Worm (Caenorhabditis elegans) whole organism, L4 larva: ENCODE results near the gene nhr-285.
"Not testable (repeated sequence)": the region's sequence is repeated elsewhere in the genome, so short reads cannot be mapped to it uniquely, and the experiment has no call there.

ENCODE experiments used
- D1046.2 ChIP-seq: fragments of 200-800 bp; sonication (Bioruptor generic); IDR thresholded peaks from 2 replicates; pipeline ENCODE4 v1.3.6; 2022; ENCODE audit warnings: missing genetic modification characterization, missing compliant biosample characterization
- F44E2.7 ChIP-seq: fragments of 200-800 bp; sonication (Bioruptor generic); IDR thresholded peaks from 2 replicates; pipeline ENCODE4 v2.1.2; 2022; ENCODE audit warnings: missing genetic modification characterization, missing compliant biosample characterization
- Y105C5A.15 ChIP-seq: fragments of 200-800 bp; sonication (Bioruptor generic); IDR thresholded peaks from 2 replicates; pipeline ENCODE4 v1.3.6; 2022; ENCODE audit warnings: missing genetic modification characterization, missing compliant biosample characterization
- Y48G9A.11 ChIP-seq: fragments of 200-800 bp; sonication (Bioruptor generic); IDR thresholded peaks from 2 replicates; pipeline ENCODE4 v1.3.6; 2022; ENCODE audit warnings: missing genetic modification reagents, missing genetic modification characterization, missing compliant biosample characterization
- Y75B8A.6 ChIP-seq: fragments of 200-800 bp; sonication (Bioruptor generic); IDR thresholded peaks from 2 replicates; pipeline ENCODE4 v1.3.6; 2022; ENCODE audit warnings: missing genetic modification reagents, missing genetic modification characterization, missing compliant biosample characterization
- ZK337.2 ChIP-seq: fragments of 200-800 bp; sonication (Bioruptor generic); IDR thresholded peaks from 2 replicates; pipeline ENCODE4 v1.3.6; 2022; ENCODE audit warnings: missing genetic modification reagents, missing genetic modification characterization, missing compliant biosample characterization
- aha-1 ChIP-seq: fragments of 150-350 bp; peaks from one replicate; lab custom pipeline; 2014; ENCODE audit warnings: missing biosample characterization, missing genetic modification characterization
- aly-2 ChIP-seq: sonication (generic microtip); optimal IDR thresholded peaks from 2 replicates; lab custom pipeline; 2018; ENCODE audit warnings: missing biosample characterization, missing genetic modification characterization
- ama-1 ChIP-seq: fragments of 150-350 bp; optimal IDR thresholded peaks from 2 replicates; lab custom pipeline; 2014; ENCODE audit warnings: inconsistent platforms, mixed read lengths
- attf-4 ChIP-seq: sonication (generic microtip); optimal IDR thresholded peaks from 3 replicates; lab custom pipeline; 2017; ENCODE audit warnings: missing biosample characterization, missing genetic modification characterization
- ceh-82 ChIP-seq: sonication (generic microtip); optimal IDR thresholded peaks from 2 replicates; lab custom pipeline; 2017; ENCODE audit warnings: missing biosample characterization, missing genetic modification characterization
- dmd-9 ChIP-seq: fragments of 200-800 bp; sonication (Bioruptor generic); IDR thresholded peaks from 2 replicates; pipeline ENCODE4 v1.3.6; 2022; ENCODE audit warnings: missing genetic modification reagents, missing genetic modification characterization, missing compliant biosample characterization
- egl-27 ChIP-seq: sonication (generic microtip); optimal IDR thresholded peaks from 3 replicates; lab custom pipeline; 2017; ENCODE audit warnings: missing biosample characterization, missing genetic modification reagents, missing genetic modification characterization
- fkh-10 ChIP-seq: fragments of 150-350 bp; optimal IDR thresholded peaks from 2 replicates; lab custom pipeline; 2014; ENCODE audit warnings: missing biosample characterization, missing genetic modification reagents, missing genetic modification characterization
- hif-1 ChIP-seq, 2 experiments: sonication (generic microtip); optimal IDR thresholded peaks; 2 replicates each; lab custom pipeline; 2016 to 2017; ENCODE audit warnings: missing compliant biosample characterization in 2 of 2, missing genetic modification characterization in 2 of 2, missing genetic modification reagents in 2 of 2, missing genotype in 2 of 2, mild to moderate bottlenecking in 1 of 2
- hlh-11 ChIP-seq: fragments of 200-800 bp; sonication (Bioruptor generic); optimal IDR thresholded peaks from 2 replicates; lab custom pipeline; 2018; ENCODE audit warnings: mild to moderate bottlenecking, missing genetic modification characterization, missing compliant biosample characterization
- hmg-1.1 ChIP-seq: fragments of 200-800 bp; sonication (Bioruptor generic); IDR thresholded peaks from 2 replicates; pipeline ENCODE4 v1.3.6; 2022; ENCODE audit warnings: missing genetic modification reagents, missing genetic modification characterization, missing compliant biosample characterization
- lim-7 ChIP-seq: fragments of 200-800 bp; sonication (Bioruptor generic); IDR thresholded peaks from 2 replicates; pipeline ENCODE4 v1.3.6; 2022; ENCODE audit warnings: missing genetic modification characterization, missing compliant biosample characterization
- lin-1 ChIP-seq: fragments of 200-800 bp; sonication (Bioruptor generic); IDR thresholded peaks from 2 replicates; pipeline ENCODE4 v1.3.6; 2022; ENCODE audit warnings: missing genetic modification reagents, missing genetic modification characterization, missing compliant biosample characterization
- lin-13 ChIP-seq: fragments of 150-350 bp; optimal IDR thresholded peaks from 2 replicates; lab custom pipeline; 2014; ENCODE audit warnings: missing biosample characterization, missing genetic modification reagents, missing genetic modification characterization
- lin-15B ChIP-seq: fragments of 150-350 bp; sonication (generic microtip); optimal IDR thresholded peaks from 3 replicates; lab custom pipeline; 2014; ENCODE audit warnings: missing biosample characterization, missing genetic modification characterization
- nhr-10 ChIP-seq: fragments of 150-350 bp; optimal IDR thresholded peaks from 2 replicates; lab custom pipeline; 2014; ENCODE audit warnings: missing biosample characterization, missing genetic modification characterization
- nhr-11 ChIP-seq: fragments of 150-350 bp; optimal IDR thresholded peaks from 2 replicates; lab custom pipeline; 2014; ENCODE audit warnings: missing biosample characterization, missing genetic modification characterization
- nhr-111 ChIP-seq: fragments of 200-800 bp; sonication (Bioruptor generic); optimal IDR thresholded peaks from 2 replicates; lab custom pipeline; 2018; ENCODE audit warnings: mild to moderate bottlenecking, missing genetic modification characterization, missing compliant biosample characterization
- nhr-25 ChIP-seq: sonication (generic microtip); optimal IDR thresholded peaks from 2 replicates; lab custom pipeline; 2017; ENCODE audit warnings: missing genetic modification characterization, mild to moderate bottlenecking, missing compliant biosample characterization, antibody characterized with exemption, moderate library complexity, borderline replicate concordance; ENCODE audit not compliant: insufficient read depth
- nhr-48 ChIP-seq: sonication (generic microtip); optimal IDR thresholded peaks from 2 replicates; lab custom pipeline; 2016; ENCODE audit warnings: mild to moderate bottlenecking, missing genetic modification characterization, missing compliant biosample characterization
- nhr-6 ChIP-seq: fragments of 150-350 bp; optimal IDR thresholded peaks from 2 replicates; lab custom pipeline; 2014; ENCODE audit warnings: missing biosample characterization, missing genetic modification characterization
- pha-4 ChIP-seq, 2 experiments: fragments of 150-350 bp in 1 of 2; fragments of 200-800 bp in 1 of 2; sonication (Bioruptor generic) in 1 of 2; IDR thresholded peaks in 1 of 2; optimal IDR thresholded peaks in 1 of 2; 2 replicates each; pipeline versions ENCODE4 v1.3.6 to Lab custom; 2014 to 2022; ENCODE audit warnings: missing genetic modification characterization in 2 of 2, missing genetic modification reagents in 2 of 2, missing biosample characterization in 1 of 2, missing compliant biosample characterization in 1 of 2
- php-3 ChIP-seq: fragments of 200-800 bp; sonication (Bioruptor generic); IDR thresholded peaks from 2 replicates; pipeline ENCODE4 v1.3.6; 2022; ENCODE audit warnings: missing genetic modification reagents, missing genetic modification characterization, missing compliant biosample characterization
- saeg-2 ChIP-seq: fragments of 200-800 bp; sonication (Bioruptor generic); IDR thresholded peaks from 2 replicates; pipeline ENCODE4 v1.3.6; 2022; ENCODE audit warnings: missing genetic modification reagents, missing genetic modification characterization, missing compliant biosample characterization
- skn-1 ChIP-seq: fragments of 150-350 bp; optimal IDR thresholded peaks from 2 replicates; lab custom pipeline; 2014; ENCODE audit warnings: missing biosample characterization, missing genetic modification characterization
- snpc-4 ChIP-seq: fragments of 150-350 bp; optimal IDR thresholded peaks from 2 replicates; lab custom pipeline; 2014; ENCODE audit warnings: missing biosample characterization, missing genetic modification characterization
- spr-3 ChIP-seq: fragments of 200-800 bp; sonication (Bioruptor generic); optimal IDR thresholded peaks from 2 replicates; lab custom pipeline; 2018; ENCODE audit warnings: mild to moderate bottlenecking, missing genetic modification characterization, missing compliant biosample characterization
- tag-97 ChIP-seq: fragments of 200-800 bp; sonication (Bioruptor generic); IDR thresholded peaks from 2 replicates; pipeline ENCODE4 v1.3.6; 2022; ENCODE audit warnings: missing genetic modification characterization, missing compliant biosample characterization
- unc-62 ChIP-seq, 3 experiments: fragments of 150-350 bp in 1 of 3; sonication (generic microtip); optimal IDR thresholded peaks in 2 of 3; peaks in 1 of 3; 1 replicate in 1 of 3; 2 replicates in 2 of 3; lab custom pipeline; 2014 to 2017; ENCODE audit warnings: missing biosample characterization in 3 of 3, missing genetic modification characterization in 3 of 3, missing genetic modification reagents in 3 of 3, missing genotype in 1 of 3

Gene nhr-285

ce11 chrV:15748343-15748742 lies 30.7 kb downstream of the nhr-285 start, which contains the start of gene T23D5.8:
Gene T23D5.8 (minus strand): TSS chrV:15748443.
- not testable (repeated sequence) for TF ChIP-seq php-3; Y105C5A.15 (GFP tag; lab: Robert Waterston, UW); hlh-11 (tag; lab: Kevin White, UChicago)

DNA sequence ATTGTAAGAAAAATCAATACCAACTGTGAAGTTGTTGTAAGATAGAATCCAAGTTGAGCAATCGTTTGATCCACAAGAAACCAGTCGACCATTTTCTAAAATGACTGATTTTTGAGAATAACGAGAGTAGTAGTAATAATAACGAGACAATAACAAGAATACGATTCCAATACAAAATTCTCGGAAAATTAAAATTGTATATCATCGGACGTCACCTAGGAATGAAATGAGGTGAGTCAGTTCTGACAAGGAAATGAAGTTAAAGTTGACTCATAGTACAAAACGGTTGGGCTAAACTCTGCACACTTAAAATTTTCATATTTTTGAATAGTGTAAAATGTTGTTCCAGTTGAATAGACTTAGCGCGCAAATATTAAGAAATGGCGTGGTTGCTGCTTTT lies 34.7 kb downstream of the nhr-285 start, which contains the start of gene str-19:
TSS of gene str-19 (minus strand) at position 101 of the 400 bp plus-strand sequence.
- not testable (repeated sequence) for TF ChIP-seq lin-1 (GFP tag; lab: Robert Waterston, UW); hif-1 (tag; optimal IDR thresholded peaks at IDR 0.05; lab: Kevin White, UChicago); nhr-6 (tag; lab: Kevin White, UChicago)

DNA sequence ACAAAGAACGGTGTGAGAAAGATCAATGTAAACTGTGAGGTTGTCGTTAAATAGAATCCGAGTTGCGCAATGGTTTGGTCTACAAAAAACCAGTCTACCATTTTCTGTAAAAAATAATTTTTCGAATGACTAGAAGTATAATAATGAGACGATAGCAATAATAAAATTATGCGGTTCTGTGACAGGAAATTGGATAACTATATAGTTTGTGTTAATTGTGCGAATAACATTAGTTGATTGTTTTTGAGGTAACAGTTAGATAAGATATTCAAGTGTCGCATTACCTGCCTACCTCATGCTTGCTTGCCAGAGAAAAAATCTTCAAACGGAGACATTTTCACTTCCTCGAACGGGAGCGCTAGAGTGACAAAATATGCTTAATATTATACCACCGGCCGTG lies 37.2 kb downstream of the nhr-285 start, which contains the start of gene str-18:
TSS of gene str-18 (minus strand) at position 101 of the 400 bp plus-strand sequence.
- TF ChIP-seq saeg-2 (GFP tag; lab: Robert Waterston, UW), result no peak
- no peak for TF ChIP-seq fkh-10 (GFP tag; lab: Kevin White, UChicago)
- no peak for TF ChIP-seq nhr-111
- no peak for TF ChIP-seq F44E2.7 (GFP tag; lab: Robert Waterston, UW)
- TF ChIP-seq hif-1 (tag; optimal IDR thresholded peaks at IDR 0.05; lab: Kevin White, UChicago), result no peak
- TF ChIP-seq dmd-9 (GFP tag; lab: Robert Waterston, UW), result no peak
- TF ChIP-seq Y75B8A.6, result no peak
- no peak for TF ChIP-seq unc-62 (GFP tag; optimal IDR thresholded peaks at IDR 0.05 in 1 of 2; lab: Kevin White, UChicago)
- no peak for TF ChIP-seq unc-62 (tag; optimal IDR thresholded peaks at IDR 0.05; lab: Kevin White, UChicago)
- TF ChIP-seq nhr-25 (tag; lab: Kevin White, UChicago), result no peak
- TF ChIP-seq tag-97, result no peak
- TF ChIP-seq, all 104 proteins: peak for 0

DNA sequence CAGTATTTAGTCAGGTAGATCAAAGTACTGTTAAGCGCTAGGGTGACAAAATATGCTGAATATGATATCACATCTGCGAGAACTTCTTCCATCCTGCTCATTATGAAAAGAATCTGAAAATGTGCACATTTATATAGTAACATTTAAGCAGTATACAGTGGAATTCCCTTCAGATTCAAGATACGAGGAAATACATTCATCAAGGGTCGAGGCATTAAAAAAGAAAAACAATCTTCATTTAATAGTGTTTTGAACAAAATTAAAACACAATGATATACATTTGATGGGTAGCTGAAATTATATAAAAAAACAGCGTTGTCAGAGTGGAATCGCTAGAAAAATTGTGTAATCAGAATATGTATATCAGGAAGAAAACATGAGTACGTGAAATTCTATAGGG lies 43.3 kb downstream of the nhr-285 start, which contains the start of gene str-27:
TSS of gene str-27 (minus strand) at position 101 of the 400 bp plus-strand sequence.
- TF ChIP-seq nhr-48 (tag; lab: Kevin White, UChicago), result no peak
- peak; percentile 61 for TF ChIP-seq aha-1 (tag; lab: Kevin White, UChicago)
- no peak for TF ChIP-seq skn-1
- no peak for TF ChIP-seq nhr-11 (tag; lab: Kevin White, UChicago)
- no peak for TF ChIP-seq lim-7 (GFP tag; lab: Robert Waterston, UW)
- TF ChIP-seq D1046.2 (GFP tag; lab: Robert Waterston, UW), result no peak
- TF ChIP-seq ama-1 (lab: Kevin White, UChicago), result no peak
- TF ChIP-seq nhr-10 (tag; lab: Kevin White, UChicago), result no peak
- TF ChIP-seq attf-4, result no peak

DNA sequence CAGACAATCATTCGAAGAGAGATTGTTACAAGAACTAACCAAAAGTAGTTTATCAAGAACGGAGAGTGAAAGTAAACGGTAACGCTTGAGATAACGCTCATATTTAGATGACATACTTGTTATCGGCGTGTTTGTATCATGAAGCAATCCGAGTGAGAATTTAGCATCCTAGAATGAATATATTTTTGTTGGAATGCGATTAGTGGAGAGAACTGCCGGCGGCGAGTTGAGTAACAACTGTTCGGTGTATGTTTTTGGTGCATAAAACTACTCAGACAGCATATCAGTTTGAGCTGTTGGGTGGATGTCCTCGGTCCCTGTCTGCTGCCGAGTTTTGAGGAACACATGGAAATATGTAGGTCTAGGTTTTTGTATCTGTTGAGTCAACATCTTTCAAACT lies 45.5 kb downstream of the nhr-285 start, which contains the start of gene T23D5.3:
TSS of gene T23D5.3 (minus strand) at position 101 of the 400 bp plus-strand sequence.
- no peak for TF ChIP-seq dmd-9 (GFP tag; lab: Robert Waterston, UW)
- no peak for TF ChIP-seq lin-15B (tag; lab: Kevin White, UChicago)
- no peak for TF ChIP-seq egl-27 (tag; lab: Kevin White, UChicago)
- TF ChIP-seq ZK337.2 (GFP tag; lab: Robert Waterston, UW), result no peak
- no peak for TF ChIP-seq lin-13 (GFP tag; lab: Kevin White, UChicago)
- TF ChIP-seq aly-2 (tag; lab: Kevin White, UChicago), result no peak
- no peak for TF ChIP-seq ceh-82
- no peak for TF ChIP-seq hmg-1.1
- TF ChIP-seq pha-4 (GFP tag; IDR thresholded peaks at IDR 0.05; lab: Robert Waterston, UW), result no peak
- no peak for TF ChIP-seq pha-4 (tag; optimal IDR thresholded peaks at IDR 0.05; lab: Kevin White, UChicago)
- no peak for TF ChIP-seq php-3
- no peak for TF ChIP-seq spr-3 (GFP tag; lab: Kevin White, UChicago)
- TF ChIP-seq nhr-11 (tag; lab: Kevin White, UChicago), result no peak
- no peak for TF ChIP-seq Y48G9A.11 (GFP tag; lab: Robert Waterston, UW)
- TF ChIP-seq hif-1 (tag; optimal IDR thresholded peaks at IDR 0.05; lab: Kevin White, UChicago), result no peak
- TF ChIP-seq snpc-4 (tag; lab: Kevin White, UChicago), result no peak
- TF ChIP-seq hlh-11 (tag; lab: Kevin White, UChicago), result no peak
